Worm (Caenorhabditis elegans) whole organism, L4 larva: ENCODE measurements around the gene C36C9.4.
A peak's percentile ranks its signal among the peaks of the same experiment; 100 is the strongest.
"Not testable (repeated sequence)": the region's sequence is repeated elsewhere in the genome, so short reads cannot be mapped to it uniquely, and the experiment has no call there.

ENCODE experiments used
- F37D6.2 ChIP-seq: sonication (generic microtip); optimal IDR thresholded peaks from 2 replicates; lab custom pipeline; 2016; ENCODE audit warnings: mild to moderate bottlenecking, missing genetic modification characterization, missing compliant biosample characterization
- ZK337.2 ChIP-seq: fragments of 200-800 bp; sonication (Bioruptor generic); IDR thresholded peaks from 2 replicates; pipeline ENCODE4 v1.3.6; 2022; ENCODE audit warnings: missing genetic modification reagents, missing genetic modification characterization, missing compliant biosample characterization
- aha-1 ChIP-seq: fragments of 150-350 bp; peaks from one replicate; lab custom pipeline; 2014; ENCODE audit warnings: missing biosample characterization, missing genetic modification characterization
- ama-1 ChIP-seq: fragments of 150-350 bp; optimal IDR thresholded peaks from 2 replicates; lab custom pipeline; 2014; ENCODE audit warnings: inconsistent platforms, mixed read lengths
- ceh-62 ChIP-seq: sonication (generic microtip); optimal IDR thresholded peaks from 2 replicates; lab custom pipeline; 2017; ENCODE audit warnings: missing biosample characterization, missing genetic modification characterization
- cey-2 ChIP-seq: sonication (generic microtip); optimal IDR thresholded peaks from 3 replicates; lab custom pipeline; 2017; ENCODE audit warnings: missing genetic modification characterization, mild to moderate bottlenecking, missing compliant biosample characterization, antibody characterized with exemption, borderline replicate concordance; ENCODE audit not compliant: insufficient read depth
- daf-16 ChIP-seq, 3 experiments: sonication (generic microtip); optimal IDR thresholded peaks; 2 replicates each; lab custom pipeline; 2016 to 2017; ENCODE audit warnings: missing genetic modification characterization in 3 of 3, missing genetic modification reagents in 3 of 3, mild to moderate bottlenecking in 2 of 3, missing compliant biosample characterization in 2 of 3, missing biosample characterization in 1 of 3, moderate library complexity in 1 of 3
- dmd-8 ChIP-seq: fragments of 200-800 bp; sonication (Bioruptor generic); IDR thresholded peaks from 2 replicates; pipeline ENCODE4 v1.3.6; 2022; ENCODE audit warnings: missing genetic modification characterization, missing compliant biosample characterization
- dmd-9 ChIP-seq: fragments of 200-800 bp; sonication (Bioruptor generic); IDR thresholded peaks from 2 replicates; pipeline ENCODE4 v1.3.6; 2022; ENCODE audit warnings: missing genetic modification reagents, missing genetic modification characterization, missing compliant biosample characterization
- dpl-1 ChIP-seq: fragments of 150-350 bp; optimal IDR thresholded peaks from 2 replicates; lab custom pipeline; 2014; ENCODE audit warnings: missing biosample characterization, missing genetic modification reagents, missing genetic modification characterization
- duxl-1 ChIP-seq: sonication (generic microtip); optimal IDR thresholded peaks from 2 replicates; lab custom pipeline; 2016; ENCODE audit warnings: mild to moderate bottlenecking, missing genetic modification characterization, moderate library complexity, missing compliant biosample characterization; ENCODE audit not compliant: poor library complexity
- dve-1 ChIP-seq: sonication (generic microtip); optimal IDR thresholded peaks from 2 replicates; lab custom pipeline; 2017; ENCODE audit warnings: antibody characterized with exemption, mild to moderate bottlenecking, missing genetic modification characterization, missing compliant biosample characterization; ENCODE audit not compliant: insufficient read depth
- egl-27 ChIP-seq: sonication (generic microtip); optimal IDR thresholded peaks from 3 replicates; lab custom pipeline; 2017; ENCODE audit warnings: missing biosample characterization, missing genetic modification reagents, missing genetic modification characterization
- egl-43 ChIP-seq: fragments of 200-800 bp; sonication (Bioruptor generic); IDR thresholded peaks from 2 replicates; pipeline ENCODE4 v1.3.6; 2022; ENCODE audit warnings: missing genetic modification reagents, missing genetic modification characterization, missing compliant biosample characterization
- gei-8 ChIP-seq: fragments of 200-800 bp; sonication (Bioruptor generic); optimal IDR thresholded peaks from 2 replicates; lab custom pipeline; 2018; ENCODE audit warnings: mild to moderate bottlenecking, missing genetic modification characterization, missing compliant biosample characterization
- hmg-1.1 ChIP-seq: fragments of 200-800 bp; sonication (Bioruptor generic); IDR thresholded peaks from 2 replicates; pipeline ENCODE4 v1.3.6; 2022; ENCODE audit warnings: missing genetic modification reagents, missing genetic modification characterization, missing compliant biosample characterization
- lin-1 ChIP-seq: fragments of 200-800 bp; sonication (Bioruptor generic); IDR thresholded peaks from 2 replicates; pipeline ENCODE4 v1.3.6; 2022; ENCODE audit warnings: missing genetic modification reagents, missing genetic modification characterization, missing compliant biosample characterization
- lin-13 ChIP-seq: fragments of 150-350 bp; optimal IDR thresholded peaks from 2 replicates; lab custom pipeline; 2014; ENCODE audit warnings: missing biosample characterization, missing genetic modification reagents, missing genetic modification characterization
- mep-1 ChIP-seq: fragments of 150-350 bp; sonication (generic microtip); optimal IDR thresholded peaks from 3 replicates; lab custom pipeline; 2014; ENCODE audit warnings: missing biosample characterization, missing genetic modification characterization
- nhr-10 ChIP-seq: fragments of 150-350 bp; optimal IDR thresholded peaks from 2 replicates; lab custom pipeline; 2014; ENCODE audit warnings: missing biosample characterization, missing genetic modification characterization
- nhr-11 ChIP-seq: fragments of 150-350 bp; optimal IDR thresholded peaks from 2 replicates; lab custom pipeline; 2014; ENCODE audit warnings: missing biosample characterization, missing genetic modification characterization
- nhr-111 ChIP-seq: fragments of 200-800 bp; sonication (Bioruptor generic); optimal IDR thresholded peaks from 2 replicates; lab custom pipeline; 2018; ENCODE audit warnings: mild to moderate bottlenecking, missing genetic modification characterization, missing compliant biosample characterization
- nhr-237 ChIP-seq: sonication (generic microtip); optimal IDR thresholded peaks from 2 replicates; lab custom pipeline; 2017; ENCODE audit warnings: missing biosample characterization, missing genetic modification characterization
- nhr-25 ChIP-seq: sonication (generic microtip); optimal IDR thresholded peaks from 2 replicates; lab custom pipeline; 2017; ENCODE audit warnings: missing genetic modification characterization, mild to moderate bottlenecking, missing compliant biosample characterization, antibody characterized with exemption, moderate library complexity, borderline replicate concordance; ENCODE audit not compliant: insufficient read depth
- pqm-1 ChIP-seq: sonication (generic microtip); optimal IDR thresholded peaks from 2 replicates; lab custom pipeline; 2017; ENCODE audit warnings: missing biosample characterization, missing genetic modification characterization
- sdz-12 ChIP-seq: fragments of 200-800 bp; sonication (Bioruptor generic); optimal IDR thresholded peaks from 2 replicates; lab custom pipeline; 2018; ENCODE audit warnings: mild to moderate bottlenecking, missing genetic modification characterization, missing compliant biosample characterization
- set-16 ChIP-seq: fragments of 200-800 bp; sonication (Bioruptor generic); IDR thresholded peaks from 2 replicates; pipeline ENCODE4 v1.3.6; 2022; ENCODE audit warnings: missing genetic modification reagents, missing genetic modification characterization, missing compliant biosample characterization
- skn-1 ChIP-seq: fragments of 150-350 bp; optimal IDR thresholded peaks from 2 replicates; lab custom pipeline; 2014; ENCODE audit warnings: missing biosample characterization, missing genetic modification characterization
- snpc-4 ChIP-seq: fragments of 150-350 bp; optimal IDR thresholded peaks from 2 replicates; lab custom pipeline; 2014; ENCODE audit warnings: missing biosample characterization, missing genetic modification characterization
- spr-1 ChIP-seq: sonication (generic microtip); optimal IDR thresholded peaks from 2 replicates; lab custom pipeline; 2016; ENCODE audit warnings: mild to moderate bottlenecking, missing genetic modification characterization, missing compliant biosample characterization
- tag-97 ChIP-seq: fragments of 200-800 bp; sonication (Bioruptor generic); IDR thresholded peaks from 2 replicates; pipeline ENCODE4 v1.3.6; 2022; ENCODE audit warnings: missing genetic modification characterization, missing compliant biosample characterization
- tra-1 ChIP-seq: fragments of 200-800 bp; sonication (Bioruptor generic); IDR thresholded peaks from 2 replicates; pipeline ENCODE4 v1.3.6; 2022; ENCODE audit warnings: missing genetic modification reagents, missing genetic modification characterization, missing compliant biosample characterization
- unc-39 ChIP-seq: sonication (generic microtip); optimal IDR thresholded peaks from 2 replicates; lab custom pipeline; 2017; ENCODE audit warnings: missing biosample characterization, missing genetic modification characterization
- zfp-2 ChIP-seq: sonication (generic microtip); optimal IDR thresholded peaks from 2 replicates; lab custom pipeline; 2016; ENCODE audit warnings: mild to moderate bottlenecking, missing genetic modification characterization, missing compliant biosample characterization
- zfp-3 ChIP-seq: fragments of 200-800 bp; sonication (Bioruptor generic); conservative IDR thresholded peaks from 2 replicates; pipeline ENCODE4 v1.3.6; 2022; ENCODE audit warnings: missing genetic modification reagents, missing genetic modification characterization, missing compliant biosample characterization
- ztf-7 ChIP-seq: fragments of 150-350 bp; optimal IDR thresholded peaks from 2 replicates; lab custom pipeline; 2014; ENCODE audit warnings: missing biosample characterization, missing genetic modification characterization

The C36C9.4 gene

DNA sequence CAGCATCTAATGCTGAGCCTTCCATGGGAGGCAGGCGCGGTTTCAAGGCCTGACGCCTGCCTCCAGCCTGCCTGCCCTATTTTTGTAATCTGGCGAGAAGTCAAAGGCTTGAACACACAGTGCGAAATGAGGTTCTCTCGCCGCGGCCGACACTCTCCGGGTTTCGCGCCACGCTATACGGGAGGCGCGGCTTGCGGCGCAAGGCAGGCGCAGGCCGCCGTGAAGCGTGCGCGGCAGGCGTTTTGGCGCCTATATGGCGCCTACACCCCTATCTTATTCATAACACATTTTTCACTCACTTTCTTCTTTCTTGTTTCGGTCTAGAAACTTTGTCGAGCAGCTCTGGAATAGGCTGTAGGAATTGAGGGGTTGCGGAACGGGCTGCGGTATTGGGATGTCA is 6.3 kb upstream of the C36C9.4 start:
- TF ChIP-seq dve-1 (tag; lab: Kevin White, UChicago) (no peak), ceh-62 (tag; lab: Kevin White, UChicago) (no peak), aha-1 (tag; lab: Kevin White, UChicago) (peak; percentile 44), set-16 (GFP tag; lab: Robert Waterston, UW) (peak; percentile 92), egl-27 (tag; lab: Kevin White, UChicago) (no peak), nhr-11 (tag; lab: Kevin White, UChicago) (no peak), snpc-4 (no peak), unc-39 (tag; lab: Kevin White, UChicago) (no peak), daf-16 (GFP tag; optimal IDR thresholded peaks at IDR 0.05; lab: Kevin White, UChicago) (no peak), daf-16 (tag; optimal IDR thresholded peaks at IDR 0.05; lab: Kevin White, UChicago) (no peak), mep-1 (tag; lab: Kevin White, UChicago) (no peak), nhr-10 (tag; lab: Kevin White, UChicago) (no peak), gei-8 (GFP tag; lab: Kevin White, UChicago) (no peak), nhr-25 (tag; lab: Kevin White, UChicago) (no peak), F37D6.2 (tag; lab: Kevin White, UChicago) (no peak), dpl-1 (GFP tag; lab: Kevin White, UChicago) (no peak), egl-43 (peak; percentile 64; the same call in 1 of the 2 replicates), spr-1 (no peak)
- TF ChIP-seq, all 104 proteins: peak for 3

DNA sequence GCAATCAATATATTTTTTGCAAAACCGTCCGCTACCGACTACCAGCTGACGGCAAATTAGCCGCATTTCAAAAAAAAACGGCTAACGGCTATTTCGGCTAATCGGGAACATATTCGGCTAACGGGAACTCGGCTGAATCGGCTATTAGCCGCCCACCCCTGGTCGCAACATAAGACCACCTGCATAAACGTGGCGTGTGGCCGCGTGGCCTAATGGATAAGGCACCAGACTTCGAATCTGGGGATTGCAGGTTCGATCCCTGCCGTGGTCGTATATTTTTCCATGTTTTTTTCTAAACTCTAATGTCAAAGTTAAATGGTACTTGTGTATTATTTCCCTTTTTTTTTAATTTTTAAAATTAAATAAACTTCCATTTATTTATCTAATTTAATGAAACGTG is 1.7 kb upstream of the C36C9.4 start:
- TF ChIP-seq egl-43 (no peak), lin-13 (GFP tag; lab: Kevin White, UChicago) (no peak), hmg-1.1 (GFP tag; lab: Robert Waterston, UW) (no peak), dmd-9 (GFP tag; lab: Robert Waterston, UW) (no peak), cey-2 (tag; lab: Kevin White, UChicago) (no peak), sdz-12 (GFP tag; lab: Kevin White, UChicago) (no peak), zfp-2 (tag; lab: Kevin White, UChicago) (no peak), ZK337.2 (GFP tag; lab: Robert Waterston, UW) (no peak), lin-1 (GFP tag; lab: Robert Waterston, UW) (no peak), tra-1 (GFP tag; lab: Robert Waterston, UW) (no peak), dmd-8 (no peak), zfp-3 (GFP tag; lab: Robert Waterston, UW) (no peak), tag-97 (GFP tag; lab: Robert Waterston, UW) (no peak), nhr-11 (tag; lab: Kevin White, UChicago) (no peak), skn-1 (tag; lab: Kevin White, UChicago) (no peak), nhr-237 (no peak), nhr-111 (GFP tag; lab: Kevin White, UChicago) (no peak), ama-1 (lab: Kevin White, UChicago) (no peak), ztf-7 (tag; lab: Kevin White, UChicago) (no peak)

DNA sequence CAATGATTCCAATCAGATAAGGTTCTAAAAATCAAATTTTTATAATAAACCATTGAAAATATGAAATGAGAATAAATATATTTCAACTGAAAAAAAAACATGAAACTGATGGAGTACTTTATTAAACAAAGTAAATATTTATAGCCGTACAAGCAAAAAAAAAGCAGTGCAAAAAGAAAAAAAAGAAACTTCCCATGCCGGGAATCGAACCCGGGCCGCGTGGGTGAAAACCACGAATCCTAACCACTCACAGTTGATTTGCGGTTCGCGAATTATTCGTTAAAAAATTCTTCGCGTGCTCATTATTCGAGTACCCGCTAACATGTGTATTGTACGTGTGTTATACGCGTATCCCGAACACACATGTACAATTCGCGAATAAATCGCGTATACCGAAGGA is 5.9 kb downstream of the C36C9.4 start, which contains the start of gene C36C9.6:
C36C9.6 (minus strand) TSS at position 101 of the 400 bp plus-strand sequence.
- not testable (repeated sequence) for TF ChIP-seq pqm-1 (tag; lab: Kevin White, UChicago); unc-39 (tag; lab: Kevin White, UChicago); dmd-8

DNA sequence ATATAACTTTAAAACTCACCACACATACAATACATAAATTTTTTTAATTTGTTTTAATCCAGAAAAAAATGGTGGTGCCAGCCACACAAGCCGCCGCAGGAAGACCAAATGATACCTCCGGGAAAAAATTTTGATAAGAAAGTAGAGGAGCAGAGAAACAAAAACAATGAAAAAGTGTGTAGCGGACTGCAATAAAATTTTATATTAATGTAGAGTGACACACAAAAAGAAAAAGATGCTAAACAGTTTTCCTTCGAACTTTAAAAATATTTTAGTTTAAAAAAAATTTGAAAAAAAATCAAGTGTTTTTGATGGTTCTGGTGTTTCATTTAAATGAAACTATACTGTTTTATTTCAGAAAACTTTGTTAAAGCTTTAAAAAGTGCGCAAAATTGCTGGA is 6.8 kb downstream of the C36C9.4 start, which contains the start of gene C36C9.12:
C36C9.12 (minus strand) TSS at position 101 of the 400 bp plus-strand sequence.
- not testable (repeated sequence) for TF ChIP-seq duxl-1 (tag; lab: Kevin White, UChicago); zfp-2 (tag; lab: Kevin White, UChicago); gei-8 (GFP tag; lab: Kevin White, UChicago)
